Worm (Caenorhabditis elegans): ENCODE results near the gene gnrr-4.

gnrr-4 gene

DNA sequence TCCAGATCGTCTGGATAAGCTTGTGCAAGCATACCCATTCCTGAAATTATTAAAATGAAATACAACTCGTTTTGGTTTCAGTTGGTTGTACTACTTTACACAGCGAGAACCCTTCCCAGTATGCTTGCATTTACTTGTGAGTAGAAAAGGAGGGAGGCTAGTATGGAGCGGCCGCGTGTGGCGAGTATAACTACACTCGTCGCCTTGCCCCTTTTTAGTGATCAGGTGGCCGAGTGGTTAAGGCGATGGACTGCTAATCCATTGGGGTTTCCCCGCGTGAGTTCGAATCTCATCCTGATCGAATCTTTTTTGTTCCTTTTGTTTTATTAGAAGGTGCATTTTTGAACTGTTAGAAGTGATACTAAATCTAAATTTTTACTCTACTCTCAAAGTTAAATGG is 35.3 kb downstream of the gnrr-4 start (continued):
- TF ChIP-seq attf-5 (GFP tag; optimal IDR thresholded peaks at IDR 0.05), result peak; percentile 56
- TF ChIP-seq akir-1 (GFP tag; optimal IDR thresholded peaks at IDR 0.05), result peak; percentile 59
- TF ChIP-seq snpc-3.4 (tag; optimal IDR thresholded peaks at IDR 0.05), result peak; percentile 85
- peak; percentile 83 to 88 for TF ChIP-seq rec-8 (tag; optimal IDR thresholded peaks at IDR 0.05)
- no peak for TF ChIP-seq nhr-179 (tag; optimal IDR thresholded peaks at IDR 0.05)
- peak; percentile 14 for TF ChIP-seq K12H6.12 (tag; optimal IDR thresholded peaks at IDR 0.05)
- no peak for TF ChIP-seq xnd-1 (tag; optimal IDR thresholded peaks at IDR 0.05)
- TF ChIP-seq Y95B8A.8 (GFP tag; IDR thresholded peaks at IDR 0.05), result peak; percentile 48; the same call in 1 of the 2 replicates
- TF ChIP-seq let-526 (GFP tag; IDR thresholded peaks at IDR 0.05), result no peak
- peak; percentile 93 for TF ChIP-seq die-1 (tag; optimal IDR thresholded peaks at IDR 0.05)
- peak; percentile 94 for TF ChIP-seq egl-44 (GFP tag; IDR thresholded peaks at IDR 0.05)
- no peak for TF ChIP-seq ztf-22 (GFP tag; optimal IDR thresholded peaks at IDR 0.05)
- TF ChIP-seq lag-1 (GFP tag; IDR thresholded peaks at IDR 0.05), result no peak
- peak; percentile 96 for TF ChIP-seq B0261.1 (tag; optimal IDR thresholded peaks at IDR 0.05)
- TF ChIP-seq madf-10 (tag; optimal IDR thresholded peaks at IDR 0.05), result peak; percentile 78
- peak; percentile 83; the same call in 1 of the 2 replicates for TF ChIP-seq ztf-6 (GFP tag; IDR thresholded peaks at IDR 0.05)
- peak; percentile 84 for TF ChIP-seq zim-3 (tag; optimal IDR thresholded peaks at IDR 0.05)
- no peak for TF ChIP-seq ets-4 (GFP tag; optimal IDR thresholded peaks at IDR 0.05)
- TF ChIP-seq fkh-3 (tag; optimal IDR thresholded peaks at IDR 0.05), result peak; percentile 26
- TF ChIP-seq ztf-3 (GFP tag; optimal IDR thresholded peaks at IDR 0.05), result peak; percentile 37
- no peak for TF ChIP-seq nfya-1 (tag; optimal IDR thresholded peaks at IDR 0.05; ENCODE audit: borderline replicate concordance, insufficient read depth)
- TF ChIP-seq lin-40 (tag; optimal IDR thresholded peaks at IDR 0.05), result peak; percentile 61
- TF ChIP-seq aptf-3 (GFP tag; IDR thresholded peaks at IDR 0.05), result no peak
- 0 out of 2 replicates have a peak, but pooled peaks have one; percentile 52 for TF ChIP-seq F37B4.10 (GFP tag; IDR thresholded peaks at IDR 0.05)
- TF ChIP-seq Y53F4B.3 (GFP tag; IDR thresholded peaks at IDR 0.05), result peak; percentile 64; the same call in 1 of the 2 replicates
- TF ChIP-seq repo-1 (tag; optimal IDR thresholded peaks at IDR 0.05), result peak; percentile 49
- TF ChIP-seq K11D2.4 (GFP tag; IDR thresholded peaks at IDR 0.05), result 0 out of 2 replicates have a peak, but pooled peaks have one; percentile 45
- TF ChIP-seq C06A6.2 (GFP tag; conservative IDR thresholded peaks at IDR 0.05), result peak; percentile 63; the same call in 1 of the 2 replicates
- no peak for TF ChIP-seq ceh-79 (tag; optimal IDR thresholded peaks at IDR 0.05)
- peak; percentile 19 for TF ChIP-seq sptf-2 (GFP tag; optimal IDR thresholded peaks at IDR 0.05)
- no peak for TF ChIP-seq bed-1 (GFP tag; IDR thresholded peaks at IDR 0.05)
- no peak for TF ChIP-seq nfya-2 (GFP tag; IDR thresholded peaks at IDR 0.05)
- 0 out of 2 replicates have a peak, but pooled peaks have one; percentile 24 for TF ChIP-seq Y67H2A.10 (GFP tag; conservative IDR thresholded peaks at IDR 0.05)
- TF ChIP-seq Y53G8AR.9 (GFP tag; conservative IDR thresholded peaks at IDR 0.05), result peak; percentile 69; the same call in 1 of the 2 replicates
- TF ChIP-seq nhr-80 (tag; optimal IDR thresholded peaks at IDR 0.05), result no peak
- TF ChIP-seq ztf-18 (tag; optimal IDR thresholded peaks at IDR 0.05), result peak; percentile 71
- TF ChIP-seq ceh-27 (GFP tag; optimal IDR thresholded peaks at IDR 0.05), result peak; percentile 70
- TF ChIP-seq lsy-27 (tag; optimal IDR thresholded peaks at IDR 0.05; ENCODE audit: borderline replicate concordance, insufficient read depth), result peak; percentile 51
- peak; percentile 89 for TF ChIP-seq hmg-1.2 (GFP tag; IDR thresholded peaks at IDR 0.05)
- TF ChIP-seq gei-17 (GFP tag; optimal IDR thresholded peaks at IDR 0.05), result peak; percentile 36
- peak; percentile 50 for TF ChIP-seq ztf-26 (tag; optimal IDR thresholded peaks at IDR 0.05)
- TF ChIP-seq D2030.7 (GFP tag; IDR thresholded peaks at IDR 0.05), result peak; percentile 85
- TF ChIP-seq hlh-12 (tag; optimal IDR thresholded peaks at IDR 0.05), result no peak
- 0 out of 2 replicates have a peak, but pooled peaks have one; percentile 41 for TF ChIP-seq egrh-3 (GFP tag; IDR thresholded peaks at IDR 0.05)
- peak; percentile 71 for TF ChIP-seq snpc-4 (GFP tag; optimal IDR thresholded peaks at IDR 0.05)
- peak in 1 of 4 experiments; percentile 66 for TF ChIP-seq snpc-4 (tag; optimal IDR thresholded peaks at IDR 0.05)
- TF ChIP-seq B0019.2 (GFP tag; conservative IDR thresholded peaks at IDR 0.05), result no peak
- no peak for TF ChIP-seq F57C9.4 (tag; optimal IDR thresholded peaks at IDR 0.05)

Data from whole organism, young adult.